Worm (Caenorhabditis elegans) whole organism, young adult: ENCODE measurements around the gene erd-2.2.

Experiments used
- B0019.2 ChIP-seq: fragments of 200-800 bp; sonication (Bioruptor generic); conservative IDR thresholded peaks from 2 replicates; pipeline ENCODE4 v1.3.6; 2022; ENCODE audit warnings: missing genetic modification reagents, missing genetic modification characterization, missing compliant biosample characterization
- B0035.1 ChIP-seq: sonication (generic microtip); optimal IDR thresholded peaks from 2 replicates; lab custom pipeline; 2016; ENCODE audit warnings: missing genetic modification characterization, mild to moderate bottlenecking, missing compliant biosample characterization, missing genotype, missing genetic modification reagents
- B0261.1 ChIP-seq: sonication (generic microtip); optimal IDR thresholded peaks from 2 replicates; lab custom pipeline; 2016; ENCODE audit warnings: mild to moderate bottlenecking, missing genetic modification characterization, moderate library complexity, missing compliant biosample characterization
- C06A6.2 ChIP-seq: fragments of 200-800 bp; sonication (Bioruptor generic); conservative IDR thresholded peaks from 2 replicates; pipeline ENCODE4 v1.3.6; 2022; ENCODE audit warnings: missing genetic modification characterization, missing compliant biosample characterization
- F39B2.1 ChIP-seq: fragments of 200-800 bp; sonication (Bioruptor generic); IDR thresholded peaks from 2 replicates; pipeline ENCODE4 v1.3.6; 2022; ENCODE audit warnings: missing genetic modification reagents, missing genetic modification characterization, missing compliant biosample characterization
- F49E8.2 ChIP-seq: sonication (generic microtip); optimal IDR thresholded peaks from 3 replicates; lab custom pipeline; 2017; ENCODE audit warnings: missing genetic modification characterization, mild to moderate bottlenecking, missing compliant biosample characterization, antibody characterized with exemption, moderate library complexity; ENCODE audit not compliant: insufficient read depth
- F57C9.4 ChIP-seq: sonication (generic microtip); optimal IDR thresholded peaks from 2 replicates; lab custom pipeline; 2017; ENCODE audit warnings: mild to moderate bottlenecking, missing genetic modification characterization, missing compliant biosample characterization
- K11D2.4 ChIP-seq: fragments of 200-800 bp; sonication (Bioruptor generic); IDR thresholded peaks from 2 replicates; pipeline ENCODE4 v1.3.6; 2022; ENCODE audit warnings: missing genetic modification reagents, missing genetic modification characterization, missing compliant biosample characterization
- K12H6.12 ChIP-seq: fragments of 200-800 bp; sonication (Bioruptor generic); optimal IDR thresholded peaks from 2 replicates; lab custom pipeline; 2018; ENCODE audit warnings: mild to moderate bottlenecking, missing genetic modification characterization, missing compliant biosample characterization
- Y53F4B.3 ChIP-seq: fragments of 200-800 bp; sonication (Bioruptor generic); IDR thresholded peaks from 2 replicates; pipeline ENCODE4 v1.3.6; 2022; ENCODE audit warnings: missing genetic modification reagents, missing genetic modification characterization, missing compliant biosample characterization
- Y56A3A.18 ChIP-seq: fragments of 200-800 bp; sonication (Bioruptor generic); IDR thresholded peaks from 2 replicates; pipeline ENCODE4 v1.3.6; 2022; ENCODE audit warnings: missing genetic modification reagents, missing genetic modification characterization, missing compliant biosample characterization
- atf-7 ChIP-seq: sonication (generic microtip); optimal IDR thresholded peaks from 2 replicates; lab custom pipeline; 2017; ENCODE audit warnings: mild to moderate bottlenecking, missing genetic modification characterization, missing compliant biosample characterization
- attf-5 ChIP-seq: fragments of 200-800 bp; sonication (Bioruptor generic); optimal IDR thresholded peaks from 2 replicates; lab custom pipeline; 2018; ENCODE audit warnings: mild to moderate bottlenecking, missing genetic modification characterization, missing compliant biosample characterization
- bed-1 ChIP-seq: fragments of 200-800 bp; sonication (Bioruptor generic); IDR thresholded peaks from 2 replicates; pipeline ENCODE4 v1.3.6; 2022; ENCODE audit warnings: missing genetic modification reagents, missing genetic modification characterization, missing compliant biosample characterization
- cebp-1 ChIP-seq, 2 experiments: fragments of 200-800 bp in 1 of 2; sonication (Bioruptor generic) in 1 of 2; sonication (generic microtip) in 1 of 2; IDR thresholded peaks in 1 of 2; optimal IDR thresholded peaks in 1 of 2; 2 replicates each; pipeline versions ENCODE4 v1.3.6 to Lab custom; 2017 to 2022; ENCODE audit warnings: missing compliant biosample characterization in 2 of 2, missing genetic modification characterization in 2 of 2, mild to moderate bottlenecking in 1 of 2, missing genetic modification reagents in 1 of 2, moderate library complexity in 1 of 2
- cebp-2 ChIP-seq: fragments of 200-800 bp; sonication (Bioruptor generic); IDR thresholded peaks from 2 replicates; pipeline ENCODE4 v1.3.6; 2022; ENCODE audit warnings: missing genetic modification characterization, missing compliant biosample characterization
- ceh-91 ChIP-seq: fragments of 200-800 bp; sonication (Bioruptor generic); IDR thresholded peaks from 2 replicates; pipeline ENCODE4 v1.3.6; 2022; ENCODE audit warnings: missing genetic modification reagents, missing genetic modification characterization, missing compliant biosample characterization
- chd-7 ChIP-seq: sonication (generic microtip); optimal IDR thresholded peaks from 2 replicates; lab custom pipeline; 2016; ENCODE audit warnings: mild to moderate bottlenecking, missing genetic modification characterization, moderate library complexity, missing compliant biosample characterization
- die-1 ChIP-seq: sonication (generic microtip); optimal IDR thresholded peaks from 2 replicates; lab custom pipeline; 2016; ENCODE audit warnings: missing genotype, mild to moderate bottlenecking, missing genetic modification characterization, missing compliant biosample characterization
- dox-1 ChIP-seq: fragments of 200-800 bp; sonication (Bioruptor generic); IDR thresholded peaks from 2 replicates; pipeline ENCODE4 v1.3.6; 2022; ENCODE audit warnings: missing genetic modification reagents, missing genetic modification characterization, missing compliant biosample characterization
- him-1 ChIP-seq: sonication (generic microtip); optimal IDR thresholded peaks from 2 replicates; lab custom pipeline; 2016; ENCODE audit warnings: missing genotype, missing genetic modification reagents, missing genetic modification characterization, missing compliant biosample characterization
- hlh-12 ChIP-seq: sonication (generic microtip); optimal IDR thresholded peaks from 2 replicates; lab custom pipeline; 2016; ENCODE audit warnings: missing genetic modification characterization, missing compliant biosample characterization
- hmg-1.2 ChIP-seq: fragments of 200-800 bp; sonication (Bioruptor generic); IDR thresholded peaks from 2 replicates; pipeline ENCODE4 v1.3.6; 2022; ENCODE audit warnings: missing genetic modification reagents, missing genetic modification characterization, missing compliant biosample characterization
- hsf-1 ChIP-seq: fragments of 200-800 bp; sonication (Bioruptor generic); IDR thresholded peaks from 2 replicates; pipeline ENCODE4 v1.3.6; 2022; ENCODE audit warnings: missing genetic modification reagents, missing genetic modification characterization, missing compliant biosample characterization
- lag-1 ChIP-seq: fragments of 200-800 bp; sonication (Bioruptor generic); IDR thresholded peaks from 2 replicates; pipeline ENCODE4 v1.3.6; 2022; ENCODE audit warnings: missing genetic modification reagents, missing genetic modification characterization, missing compliant biosample characterization
- let-526 ChIP-seq: fragments of 200-800 bp; sonication (Bioruptor generic); IDR thresholded peaks from 2 replicates; pipeline ENCODE4 v1.3.6; 2022; ENCODE audit warnings: missing genetic modification reagents, missing genetic modification characterization, missing compliant biosample characterization
- lin-40 ChIP-seq: sonication (generic microtip); optimal IDR thresholded peaks from 2 replicates; lab custom pipeline; 2016; ENCODE audit warnings: missing genetic modification characterization, mild to moderate bottlenecking, missing compliant biosample characterization, missing genotype, missing genetic modification reagents
- lin-54 ChIP-seq: fragments of 200-800 bp; sonication (Bioruptor generic); optimal IDR thresholded peaks from 2 replicates; lab custom pipeline; 2018; ENCODE audit warnings: mild to moderate bottlenecking, missing genetic modification characterization, missing compliant biosample characterization
- lsl-1 ChIP-seq: fragments of 200-800 bp; sonication (Bioruptor generic); optimal IDR thresholded peaks from 2 replicates; lab custom pipeline; 2018; ENCODE audit warnings: mild to moderate bottlenecking, missing genetic modification characterization, moderate library complexity, missing compliant biosample characterization
- lsy-27 ChIP-seq: sonication (generic microtip); optimal IDR thresholded peaks from 2 replicates; lab custom pipeline; 2017; ENCODE audit warnings: missing genetic modification characterization, mild to moderate bottlenecking, missing compliant biosample characterization, antibody characterized with exemption, missing genotype, borderline replicate concordance; ENCODE audit not compliant: insufficient read depth
- mcd-1 ChIP-seq: fragments of 200-800 bp; sonication (Bioruptor generic); IDR thresholded peaks from 2 replicates; pipeline ENCODE4 v1.3.6; 2022; ENCODE audit warnings: missing genetic modification reagents, missing genetic modification characterization, missing compliant biosample characterization
- mel-28 ChIP-seq: sonication (generic microtip); optimal IDR thresholded peaks from 2 replicates; lab custom pipeline; 2016; ENCODE audit warnings: borderline replicate concordance, mild to moderate bottlenecking, missing genetic modification characterization, missing compliant biosample characterization
- nfya-2 ChIP-seq: fragments of 200-800 bp; sonication (Bioruptor generic); IDR thresholded peaks from 2 replicates; pipeline ENCODE4 v1.3.6; 2022; ENCODE audit warnings: missing genetic modification reagents, missing genetic modification characterization, missing compliant biosample characterization
- nfyb-1 ChIP-seq: fragments of 200-800 bp; sonication (Bioruptor generic); IDR thresholded peaks from 2 replicates; pipeline ENCODE4 v1.3.6; 2022; ENCODE audit warnings: missing genetic modification reagents, missing genetic modification characterization, missing compliant biosample characterization
- nhr-80 ChIP-seq: sonication (generic microtip); optimal IDR thresholded peaks from 2 replicates; lab custom pipeline; 2016; ENCODE audit warnings: missing genetic modification characterization, missing compliant biosample characterization
- rpc-1 ChIP-seq, 2 experiments: fragments of 150-350 bp in 1 of 2; sonication (generic microtip) in 1 of 2; optimal IDR thresholded peaks; 2 replicates each; lab custom pipeline; 2014 to 2018; ENCODE audit warnings: missing biosample characterization in 1 of 2, missing genetic modification characterization in 1 of 2, missing genetic modification reagents in 1 of 2, missing genotype in 1 of 2
- sdz-38 ChIP-seq: sonication (generic microtip); optimal IDR thresholded peaks from 2 replicates; lab custom pipeline; 2016; ENCODE audit warnings: missing genotype, missing genetic modification characterization, missing compliant biosample characterization
- snpc-1.3 ChIP-seq: sonication (generic microtip); optimal IDR thresholded peaks from 2 replicates; lab custom pipeline; 2017; ENCODE audit warnings: missing genetic modification characterization, mild to moderate bottlenecking, missing compliant biosample characterization, antibody characterized with exemption, moderate library complexity, missing genotype, missing genetic modification reagents; ENCODE audit not compliant: insufficient read depth
- snpc-4 ChIP-seq, 5 experiments: fragments of 150-350 bp in 1 of 5; sonication (generic microtip) in 4 of 5; optimal IDR thresholded peaks; 2 replicates each; lab custom pipeline; 2014 to 2018; ENCODE audit warnings: missing genetic modification characterization in 5 of 5, missing biosample characterization in 3 of 5, antibody characterized with exemption in 2 of 5, mild to moderate bottlenecking in 2 of 5, missing compliant biosample characterization in 2 of 5, missing genotype in 2 of 5, moderate library complexity in 2 of 5, missing genetic modification reagents in 1 of 5
- somi-1 ChIP-seq: fragments of 200-800 bp; sonication (Bioruptor generic); optimal IDR thresholded peaks from 2 replicates; lab custom pipeline; 2018; ENCODE audit warnings: mild to moderate bottlenecking, missing genetic modification characterization, missing compliant biosample characterization
- tlf-1 ChIP-seq: fragments of 200-800 bp; sonication (Bioruptor generic); optimal IDR thresholded peaks from 2 replicates; lab custom pipeline; 2018; ENCODE audit warnings: mild to moderate bottlenecking, missing genetic modification characterization, missing compliant biosample characterization
- unc-130 ChIP-seq: sonication (generic microtip); optimal IDR thresholded peaks from 2 replicates; lab custom pipeline; 2016; ENCODE audit warnings: missing genetic modification reagents, missing genetic modification characterization, missing compliant biosample characterization
- xnd-1 ChIP-seq: sonication (generic microtip); optimal IDR thresholded peaks from 2 replicates; lab custom pipeline; 2016; ENCODE audit warnings: missing genotype, missing genetic modification reagents, missing genetic modification characterization, missing compliant biosample characterization
- ztf-26 ChIP-seq: sonication (generic microtip); optimal IDR thresholded peaks from 2 replicates; lab custom pipeline; 2017; ENCODE audit warnings: missing genetic modification characterization, missing compliant biosample characterization
- ztf-28 ChIP-seq: fragments of 200-800 bp; sonication (Bioruptor generic); IDR thresholded peaks from 2 replicates; pipeline ENCODE4 v1.3.6; 2022; ENCODE audit warnings: missing genetic modification reagents, missing genetic modification characterization, missing compliant biosample characterization

erd-2.2 gene

DNA sequence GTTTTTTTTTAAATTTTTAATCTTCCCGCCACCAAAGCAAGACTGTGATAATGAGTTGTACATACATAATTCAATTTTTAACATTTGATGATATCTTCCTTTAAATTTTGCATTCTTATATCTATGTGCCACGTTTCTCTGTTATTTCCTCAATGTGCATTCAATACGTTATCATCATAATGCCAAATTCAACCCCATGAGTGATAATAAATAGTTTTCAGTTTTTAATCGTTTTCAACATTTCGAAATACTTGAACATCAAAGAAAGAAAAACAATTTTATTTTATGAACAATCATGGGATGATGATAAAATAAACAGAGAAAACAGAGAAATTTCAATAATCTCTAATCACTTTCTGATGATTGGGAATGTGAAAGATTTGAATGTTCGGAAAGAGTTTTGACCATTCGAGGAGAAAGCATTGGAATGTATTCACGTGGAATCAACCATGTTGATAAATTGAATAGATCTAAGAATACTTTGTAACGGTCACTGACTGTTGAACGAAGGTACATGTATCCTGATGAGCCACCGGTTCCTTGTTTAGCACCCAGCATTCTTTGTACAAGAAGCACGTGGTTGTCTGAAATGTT, 10.6 kb downstream of the erd-2.2 start (continued):
- TF ChIP-seq snpc-1.3 (tag; lab: Kevin White, UChicago) (no peak), snpc-4 (GFP tag; optimal IDR thresholded peaks at IDR 0.05; lab: Kevin White, UChicago) (no peak), snpc-4 (tag; optimal IDR thresholded peaks at IDR 0.05; lab: Kevin White, UChicago) (no peak), unc-130 (no peak), hmg-1.2 (peak; percentile 19; the same call in 1 of the 2 replicates), mel-28 (tag; lab: Kevin White, UChicago) (no peak), let-526 (no peak), F57C9.4 (tag; lab: Kevin White, UChicago) (no peak), cebp-2 (GFP tag; lab: Robert Waterston, UW) (no peak), tlf-1 (GFP tag; lab: Kevin White, UChicago) (peak; percentile 44), nfya-2 (GFP tag; lab: Robert Waterston, UW) (no peak), xnd-1 (tag; lab: Kevin White, UChicago) (no peak), somi-1 (GFP tag; lab: Kevin White, UChicago) (no peak), F49E8.2 (no peak), hlh-12 (no peak), attf-5 (GFP tag; lab: Kevin White, UChicago) (peak; percentile 26), lsl-1 (GFP tag; lab: Kevin White, UChicago) (no peak), F39B2.1 (GFP tag; lab: Robert Waterston, UW) (no peak), K12H6.12 (tag; lab: Kevin White, UChicago) (no peak), lag-1 (no peak), lsy-27 (tag; lab: Kevin White, UChicago) (no peak), nhr-80 (tag; lab: Kevin White, UChicago) (peak; percentile 62), cebp-1 (GFP tag; IDR thresholded peaks at IDR 0.05; lab: Robert Waterston, UW) (peak; percentile 87), cebp-1 (tag; optimal IDR thresholded peaks at IDR 0.05; lab: Kevin White, UChicago) (peak; percentile 86), B0019.2 (GFP tag; lab: Robert Waterston, UW) (no peak), him-1 (tag; lab: Kevin White, UChicago) (no peak), sdz-38 (tag; lab: Kevin White, UChicago) (no peak), lin-54 (GFP tag; lab: Kevin White, UChicago) (no peak), rpc-1 (optimal IDR thresholded peaks at IDR 0.05; lab: Kevin White, UChicago) (no peak), rpc-1 (tag; optimal IDR thresholded peaks at IDR 0.05; lab: Kevin White, UChicago) (no peak), Y56A3A.18 (0 out of 2 replicates have a peak, but pooled peaks have one; percentile 15)

DNA sequence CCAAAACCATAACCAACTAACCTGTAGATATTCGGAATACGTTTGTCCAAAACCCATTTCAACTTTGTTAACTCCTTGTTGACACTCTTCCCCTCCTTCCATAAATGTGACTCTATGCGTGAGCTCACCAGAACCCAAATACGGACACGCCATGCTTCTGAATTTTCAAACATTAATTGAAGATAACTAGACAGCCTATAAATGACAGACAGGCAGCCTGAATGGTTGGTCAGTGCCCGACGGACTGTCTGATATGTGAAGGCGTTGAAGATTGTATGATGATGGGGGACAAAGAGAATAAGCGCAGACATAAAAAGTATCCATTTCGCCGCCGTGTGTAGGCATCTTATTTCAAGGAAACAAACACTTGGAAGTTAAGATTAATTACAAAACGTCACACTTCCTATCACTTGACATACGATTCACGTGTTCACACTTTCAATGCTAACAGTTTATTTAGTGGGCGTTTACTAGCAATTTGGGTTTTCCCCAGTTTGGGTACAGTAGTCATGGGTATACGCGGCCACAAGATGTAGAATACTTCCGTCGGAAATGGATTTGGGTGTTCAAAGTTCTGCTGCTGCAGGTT, 13.0 kb downstream of the erd-2.2 start, which contains the start of the genes tdo-2 and C28H8.2:
tdo-2 (minus strand) TSS at position 157 of the 589 bp plus-strand sequence.
C28H8.2 (plus strand) TSS at position 524 of the 589 bp plus-strand sequence.
- TF ChIP-seq bed-1 (GFP tag; lab: Robert Waterston, UW), result no peak
- peak; percentile 16 for TF ChIP-seq chd-7 (tag; lab: Kevin White, UChicago)
- TF ChIP-seq K11D2.4 (GFP tag; lab: Robert Waterston, UW), result peak; percentile 58; the same call in 1 of the 2 replicates
- 0 out of 2 replicates have a peak, but pooled peaks have one; percentile 26 for TF ChIP-seq hsf-1 (GFP tag; lab: Robert Waterston, UW)
- peak; percentile 39 for TF ChIP-seq die-1
- TF ChIP-seq mcd-1 (GFP tag; lab: Robert Waterston, UW), result peak; percentile 8; the same call in 1 of the 2 replicates
- no peak for TF ChIP-seq Y53F4B.3
- peak; percentile 77 for TF ChIP-seq ztf-26 (tag; lab: Kevin White, UChicago)
- TF ChIP-seq dox-1, result no peak
- no peak for TF ChIP-seq ztf-28 (GFP tag; lab: Robert Waterston, UW)
- no peak for TF ChIP-seq B0261.1 (tag; lab: Kevin White, UChicago)
- peak; percentile 43 for TF ChIP-seq lin-40
- TF ChIP-seq B0035.1 (tag; lab: Kevin White, UChicago), result no peak
- TF ChIP-seq atf-7 (tag; lab: Kevin White, UChicago), result peak; percentile 19
- peak; percentile 71; the same call in 1 of the 2 replicates for TF ChIP-seq C06A6.2 (GFP tag; lab: Robert Waterston, UW)
- no peak for TF ChIP-seq ceh-91 (GFP tag; lab: Robert Waterston, UW)
- TF ChIP-seq somi-1 (GFP tag; lab: Kevin White, UChicago), result peak; percentile 66
- TF ChIP-seq cebp-1 (GFP tag; IDR thresholded peaks at IDR 0.05; lab: Robert Waterston, UW), result no peak
- peak; percentile 36 for TF ChIP-seq cebp-1 (tag; optimal IDR thresholded peaks at IDR 0.05; lab: Kevin White, UChicago)
- TF ChIP-seq nfyb-1 (GFP tag; lab: Robert Waterston, UW), result 0 out of 2 replicates have a peak, but pooled peaks have one; percentile 13
